Worm (Caenorhabditis elegans) whole organism, L2 larva: ENCODE data around the gene mrpl-48.

Source experiments
- C34F6.9 ChIP-seq: fragments of 150-350 bp; optimal IDR thresholded peaks from 2 replicates; lab custom pipeline; 2014; ENCODE audit warnings: missing biosample characterization, missing genetic modification characterization
- F13H6.1 ChIP-seq: sonication (generic microtip); optimal IDR thresholded peaks from 2 replicates; lab custom pipeline; 2016; ENCODE audit warnings: missing genetic modification characterization, missing compliant biosample characterization
- R02D3.7 ChIP-seq: fragments of 150-350 bp; optimal IDR thresholded peaks from 2 replicates; lab custom pipeline; 2014; ENCODE audit warnings: missing biosample characterization, missing genetic modification characterization
- alr-1 ChIP-seq: fragments of 150-350 bp; optimal IDR thresholded peaks from 2 replicates; lab custom pipeline; 2014; ENCODE audit warnings: missing biosample characterization, missing genetic modification characterization
- aly-2 ChIP-seq: fragments of 150-350 bp; optimal IDR thresholded peaks from 2 replicates; lab custom pipeline; 2014; ENCODE audit warnings: missing biosample characterization, missing genetic modification characterization
- ceh-16 ChIP-seq: fragments of 150-350 bp; optimal IDR thresholded peaks from 2 replicates; lab custom pipeline; 2014; ENCODE audit warnings: missing biosample characterization, missing genetic modification characterization
- ceh-82 ChIP-seq: fragments of 150-350 bp; optimal IDR thresholded peaks from 2 replicates; lab custom pipeline; 2014; ENCODE audit warnings: missing biosample characterization, missing genetic modification characterization
- crh-2 ChIP-seq: sonication (generic microtip); optimal IDR thresholded peaks from 2 replicates; lab custom pipeline; 2017; ENCODE audit warnings: missing biosample characterization, missing genetic modification characterization
- dmd-4 ChIP-seq: sonication (generic microtip); optimal IDR thresholded peaks from 2 replicates; lab custom pipeline; 2017; ENCODE audit warnings: missing biosample characterization, missing genetic modification characterization
- egl-27 ChIP-seq: sonication (generic microtip); optimal IDR thresholded peaks from 3 replicates; lab custom pipeline; 2017; ENCODE audit warnings: missing biosample characterization, missing genetic modification reagents, missing genetic modification characterization
- elt-1 ChIP-seq: fragments of 150-350 bp; optimal IDR thresholded peaks from 2 replicates; lab custom pipeline; 2014; ENCODE audit warnings: missing biosample characterization, missing genetic modification characterization
- elt-3 ChIP-seq: sonication (generic microtip); optimal IDR thresholded peaks from 2 replicates; lab custom pipeline; 2017; ENCODE audit warnings: missing biosample characterization, missing genetic modification characterization
- fos-1 ChIP-seq: fragments of 150-350 bp; optimal IDR thresholded peaks from 2 replicates; lab custom pipeline; 2014; ENCODE audit warnings: missing biosample characterization, missing genetic modification characterization
- lin-11 ChIP-seq: fragments of 150-350 bp; sonication (generic microtip); optimal IDR thresholded peaks from 2 replicates; lab custom pipeline; 2014; ENCODE audit warnings: missing biosample characterization, missing genetic modification characterization, inconsistent platforms, mixed read lengths
- lin-13 ChIP-seq: fragments of 150-350 bp; optimal IDR thresholded peaks from 2 replicates; lab custom pipeline; 2014; ENCODE audit warnings: missing biosample characterization, missing genetic modification reagents, missing genetic modification characterization
- lin-39 ChIP-seq: fragments of 150-350 bp; optimal IDR thresholded peaks from 2 replicates; lab custom pipeline; 2014; ENCODE audit warnings: missing biosample characterization, missing genetic modification reagents, missing genetic modification characterization
- lsy-2 ChIP-seq, 2 experiments: fragments of 150-350 bp in 1 of 2; sonication (generic microtip) in 1 of 2; optimal IDR thresholded peaks; 2 replicates each; lab custom pipeline; 2014 to 2017; ENCODE audit warnings: missing biosample characterization in 2 of 2, missing genetic modification characterization in 2 of 2
- nhr-11 ChIP-seq: fragments of 150-350 bp; optimal IDR thresholded peaks from 2 replicates; lab custom pipeline; 2014; ENCODE audit warnings: missing biosample characterization, missing genetic modification characterization
- nhr-12 ChIP-seq: fragments of 150-350 bp; optimal IDR thresholded peaks from 2 replicates; lab custom pipeline; 2014; ENCODE audit warnings: missing biosample characterization, missing genetic modification characterization
- nhr-129 ChIP-seq: fragments of 150-350 bp; optimal IDR thresholded peaks from 2 replicates; lab custom pipeline; 2014; ENCODE audit warnings: missing biosample characterization, missing genetic modification characterization
- nhr-23 ChIP-seq: fragments of 150-350 bp; optimal IDR thresholded peaks from 2 replicates; lab custom pipeline; 2014; ENCODE audit warnings: missing biosample characterization, missing genetic modification reagents, missing genetic modification characterization
- nhr-25 ChIP-seq: fragments of 150-350 bp; sonication (generic microtip); optimal IDR thresholded peaks from 3 replicates; lab custom pipeline; 2014; ENCODE audit warnings: missing biosample characterization, missing genetic modification characterization
- nhr-6 ChIP-seq: fragments of 150-350 bp; optimal IDR thresholded peaks from 2 replicates; lab custom pipeline; 2014; ENCODE audit warnings: missing biosample characterization, missing genetic modification characterization
- nhr-77 ChIP-seq: fragments of 150-350 bp; optimal IDR thresholded peaks from 2 replicates; lab custom pipeline; 2014; ENCODE audit warnings: missing biosample characterization, missing genetic modification characterization
- peb-1 ChIP-seq: fragments of 150-350 bp; optimal IDR thresholded peaks from 2 replicates; lab custom pipeline; 2014; ENCODE audit warnings: missing biosample characterization, missing genetic modification characterization
- skn-1 ChIP-seq: sonication (generic microtip); optimal IDR thresholded peaks from 2 replicates; lab custom pipeline; 2017; ENCODE audit warnings: missing biosample characterization, missing genetic modification characterization
- sma-3 ChIP-seq: sonication (generic microtip); optimal IDR thresholded peaks from 2 replicates; lab custom pipeline; 2016; ENCODE audit warnings: missing genetic modification reagents, missing genetic modification characterization, missing compliant biosample characterization
- sma-9 ChIP-seq, 2 experiments: fragments of 150-350 bp in 1 of 2; sonication (generic microtip) in 1 of 2; optimal IDR thresholded peaks; 2 replicates each; lab custom pipeline; 2014 to 2016; ENCODE audit warnings: missing genetic modification characterization in 2 of 2, mild to moderate bottlenecking in 1 of 2, missing biosample characterization in 1 of 2, missing compliant biosample characterization in 1 of 2, missing genetic modification reagents in 1 of 2, moderate library complexity in 1 of 2
- snpc-4 ChIP-seq: fragments of 150-350 bp; optimal IDR thresholded peaks from 2 replicates; lab custom pipeline; 2014; ENCODE audit warnings: missing biosample characterization, missing genetic modification characterization
- ztf-1 ChIP-seq: fragments of 200-800 bp; sonication (Bioruptor generic); conservative IDR thresholded peaks from 2 replicates; pipeline ENCODE4 v1.3.6; 2022; ENCODE audit warnings: missing genetic modification characterization, missing compliant biosample characterization
- ztf-11 ChIP-seq: sonication (generic microtip); optimal IDR thresholded peaks from 2 replicates; lab custom pipeline; 2017; ENCODE audit warnings: missing biosample characterization, missing genetic modification characterization

The mrpl-48 gene

DNA sequence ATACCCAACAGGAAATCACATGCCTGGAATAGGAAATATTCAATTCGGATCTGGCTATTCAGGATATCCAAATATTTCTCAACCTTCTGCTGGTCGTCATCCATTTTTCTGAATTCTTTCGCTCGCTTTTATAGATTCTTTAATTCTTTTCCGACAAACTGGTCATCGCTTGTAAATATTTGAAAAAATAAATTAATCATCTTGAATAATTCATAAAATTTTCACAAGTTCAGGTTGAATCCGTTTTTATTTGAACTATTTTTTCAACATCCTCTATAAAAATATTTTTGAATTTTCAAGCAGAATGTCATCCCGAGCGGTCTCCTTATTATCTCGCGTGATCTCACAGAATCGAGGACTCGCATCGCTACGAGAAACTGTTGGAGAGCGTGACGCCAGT lies at the start of gene mrpl-48:
TSS of gene mrpl-48 (plus strand) at position 301 of the 400 bp plus-strand sequence.
- TF ChIP-seq sma-3 (GFP tag; lab: Kevin White, UChicago) (no peak), egl-27 (no peak), ceh-16 (tag; lab: Kevin White, UChicago) (no peak), alr-1 (no peak), R02D3.7 (no peak), ztf-11 (tag; lab: Kevin White, UChicago) (no peak), ztf-1 (GFP tag; lab: Robert Waterston, UW) (no peak), F13H6.1 (tag; lab: Kevin White, UChicago) (no peak), lsy-2 (tag; optimal IDR thresholded peaks at IDR 0.05; lab: Kevin White, UChicago) (no peak), nhr-6 (no peak), elt-1 (tag; lab: Kevin White, UChicago) (no peak), ceh-82 (tag; lab: Kevin White, UChicago) (no peak), lin-11 (tag; lab: Kevin White, UChicago) (no peak), aly-2 (tag; lab: Kevin White, UChicago) (no peak), nhr-77 (tag; lab: Kevin White, UChicago) (no peak), nhr-11 (tag; lab: Kevin White, UChicago) (no peak), lin-13 (no peak)
- TF ChIP-seq, all 48 proteins: peak for 0

DNA sequence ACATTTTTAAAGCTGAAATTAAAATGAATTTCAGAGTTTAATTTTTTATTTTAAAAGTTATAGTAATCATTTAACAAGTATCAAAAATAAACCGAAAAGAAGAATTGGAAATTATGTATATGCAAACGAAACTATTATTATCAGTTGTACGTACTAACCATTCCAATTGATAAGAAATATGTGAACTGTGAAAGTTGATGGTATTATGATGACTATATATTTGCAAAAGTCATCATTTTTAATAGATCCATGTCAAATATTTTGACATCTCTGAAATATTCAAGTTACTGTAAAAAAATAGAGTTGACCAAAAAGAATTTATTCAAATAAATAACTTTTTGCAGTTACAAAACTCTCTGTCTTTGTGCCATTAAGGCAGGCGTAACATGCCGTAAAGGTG lies 45.5 kb upstream of the mrpl-48 start, which contains the start of gene ugt-48:
TSS of gene ugt-48 (minus strand) at position 12 of the 400 bp plus-strand sequence.
- peak; percentile 72 for TF ChIP-seq skn-1 (tag; lab: Kevin White, UChicago)
- peak; percentile 51 for TF ChIP-seq fos-1 (tag; lab: Kevin White, UChicago)
- no peak for TF ChIP-seq nhr-6

ce11 chrV:5548497-5548896 lies 45.0 kb upstream of the mrpl-48 start:
- TF ChIP-seq nhr-23 (tag; lab: Kevin White, UChicago) (no peak), nhr-129 (tag; lab: Kevin White, UChicago) (peak; percentile 65)

DNA sequence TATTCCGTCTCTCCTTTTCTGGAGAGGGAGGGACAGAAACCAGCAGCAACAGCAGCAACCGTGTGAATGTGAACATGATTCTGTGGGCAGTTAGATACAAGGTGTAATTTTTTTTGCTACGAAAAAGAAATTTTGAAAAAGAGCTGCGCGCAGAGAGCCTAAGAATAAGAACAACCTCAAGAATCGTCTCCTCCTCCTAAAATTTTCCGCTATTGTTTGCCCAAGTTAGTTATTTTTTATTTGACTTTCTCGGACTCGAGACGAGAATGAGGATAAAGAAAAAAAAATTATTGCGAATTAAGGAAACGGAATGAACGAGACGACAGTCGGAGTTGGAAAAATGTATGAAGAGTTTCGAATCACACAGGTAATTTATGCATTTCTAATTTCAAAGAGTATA lies 34.9 kb upstream of the mrpl-48 start, which contains the start of gene glb-5:
TSS of gene glb-5 (plus strand) at position 301 of the 400 bp plus-strand sequence.
- no peak for TF ChIP-seq F13H6.1 (tag; lab: Kevin White, UChicago)
- no peak for TF ChIP-seq lin-11 (tag; lab: Kevin White, UChicago)
- TF ChIP-seq snpc-4: no peak
- no peak for TF ChIP-seq peb-1

ce11 chrV:5559882-5560281 lies 33.6 kb upstream of the mrpl-48 start:
- TF ChIP-seq crh-2 (peak; percentile 84), ztf-11 (tag; lab: Kevin White, UChicago) (no peak), sma-9 (GFP tag; optimal IDR thresholded peaks at IDR 0.05; lab: Kevin White, UChicago) (peak; percentile 61), sma-9 (tag; optimal IDR thresholded peaks at IDR 0.05; lab: Kevin White, UChicago) (no peak), F13H6.1 (tag; lab: Kevin White, UChicago) (peak; percentile 0), skn-1 (tag; lab: Kevin White, UChicago) (peak; percentile 53), nhr-77 (tag; lab: Kevin White, UChicago) (no peak), dmd-4 (tag; lab: Kevin White, UChicago) (no peak), fos-1 (tag; lab: Kevin White, UChicago) (peak; percentile 96)

DNA sequence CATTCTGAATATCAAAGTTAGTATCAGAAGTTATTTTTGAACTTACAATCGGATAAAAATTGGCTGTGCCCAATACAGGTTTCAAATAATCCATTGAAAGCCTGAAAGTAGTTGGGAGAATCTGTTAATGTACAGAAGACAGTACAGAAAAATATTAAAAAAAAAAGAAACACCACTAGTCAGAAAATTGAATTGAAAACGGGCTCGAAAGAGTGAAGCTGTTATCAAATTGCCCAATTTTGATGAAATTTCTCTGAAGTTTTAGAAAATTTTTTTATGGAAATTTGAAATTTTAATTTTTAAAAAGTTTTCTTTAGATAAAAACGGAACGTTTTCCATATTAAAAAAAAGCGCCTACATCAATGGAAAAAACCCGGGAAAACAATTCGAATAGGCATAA lies 26.4 kb upstream of the mrpl-48 start, which contains the start of gene C18C4.7:
TSS of gene C18C4.7 (minus strand) at position 101 of the 400 bp plus-strand sequence.
- TF ChIP-seq lin-11 (tag; lab: Kevin White, UChicago) (no peak), nhr-12 (tag; lab: Kevin White, UChicago) (no peak), ztf-1 (GFP tag; lab: Robert Waterston, UW) (no peak), nhr-11 (tag; lab: Kevin White, UChicago) (no peak), C34F6.9 (tag; lab: Kevin White, UChicago) (no peak), sma-3 (GFP tag; lab: Kevin White, UChicago) (no peak), crh-2 (no peak), alr-1 (no peak), ceh-16 (tag; lab: Kevin White, UChicago) (no peak), elt-3 (tag; lab: Kevin White, UChicago) (no peak)

- no peak for TF ChIP-seq nhr-25 (tag; lab: Kevin White, UChicago)
- TF ChIP-seq lin-39 (tag; lab: Kevin White, UChicago): no peak
- TF ChIP-seq crh-2: no peak
Measured at ce11 chrV:5570433-5570832, 23.1 kb upstream of the mrpl-48 start, which contains the start of gene glb-6. TSS of gene glb-6 (minus strand) at chrV:5570533.
